Worm (Caenorhabditis elegans) whole organism, L1 larva: Measurements from ENCODE around the gene cpg-1.

Experiments
- C04F5.9 ChIP-seq: sonication (generic microtip); optimal IDR thresholded peaks from 2 replicates; lab custom pipeline; 2016; ENCODE audit warnings: missing genetic modification characterization, missing compliant biosample characterization
- C16A3.4 ChIP-seq: fragments of 150-350 bp; optimal IDR thresholded peaks from 2 replicates; lab custom pipeline; 2014; ENCODE audit warnings: missing biosample characterization, missing genetic modification characterization
- C34B4.2 ChIP-seq: sonication (generic microtip); optimal IDR thresholded peaks from 2 replicates; lab custom pipeline; 2017; ENCODE audit warnings: mild to moderate bottlenecking, missing genetic modification characterization, missing compliant biosample characterization
- F16B12.6 ChIP-seq: fragments of 150-350 bp; optimal IDR thresholded peaks from 2 replicates; lab custom pipeline; 2014; ENCODE audit warnings: missing biosample characterization, missing genetic modification characterization
- alr-1 ChIP-seq: fragments of 200-800 bp; sonication (Bioruptor generic); optimal IDR thresholded peaks from 2 replicates; lab custom pipeline; 2018; ENCODE audit warnings: borderline replicate concordance, mild to moderate bottlenecking, missing genetic modification characterization, missing compliant biosample characterization
- aly-2 ChIP-seq: fragments of 150-350 bp; optimal IDR thresholded peaks from 2 replicates; lab custom pipeline; 2014; ENCODE audit warnings: missing biosample characterization, missing genetic modification characterization
- blmp-1 ChIP-seq: fragments of 150-350 bp; optimal IDR thresholded peaks from 2 replicates; lab custom pipeline; 2014; ENCODE audit warnings: missing biosample characterization, missing genetic modification characterization
- ceh-63 ChIP-seq: fragments of 200-800 bp; sonication (Bioruptor generic); optimal IDR thresholded peaks from 2 replicates; lab custom pipeline; 2018; ENCODE audit warnings: mild to moderate bottlenecking, missing genetic modification characterization, missing compliant biosample characterization
- ceh-8 ChIP-seq: fragments of 200-800 bp; sonication (Bioruptor generic); optimal IDR thresholded peaks from 2 replicates; lab custom pipeline; 2018; ENCODE audit warnings: mild to moderate bottlenecking, missing genetic modification characterization, moderate library complexity, missing compliant biosample characterization
- ceh-82 ChIP-seq, 3 experiments: fragments of 150-350 bp in 1 of 3; sonication (generic microtip) in 2 of 3; optimal IDR thresholded peaks; 2 replicates each; lab custom pipeline; 2014 to 2017; ENCODE audit warnings: missing biosample characterization in 3 of 3, missing genetic modification characterization in 3 of 3
- ceh-88 ChIP-seq: fragments of 200-800 bp; sonication (Bioruptor generic); IDR thresholded peaks from 2 replicates; pipeline ENCODE4 v1.3.6; 2022; ENCODE audit warnings: missing genetic modification characterization, missing compliant biosample characterization
- ces-1 ChIP-seq: fragments of 150-350 bp; optimal IDR thresholded peaks from 2 replicates; lab custom pipeline; 2014; ENCODE audit warnings: missing biosample characterization, missing genetic modification reagents, missing genetic modification characterization
- dpl-1 ChIP-seq, 3 experiments: fragments of 150-350 bp in 2 of 3; sonication (generic microtip) in 1 of 3; optimal IDR thresholded peaks; 2 replicates each; lab custom pipeline; 2014 to 2017; ENCODE audit warnings: missing biosample characterization in 3 of 3, missing genetic modification characterization in 3 of 3, missing genetic modification reagents in 3 of 3
- efl-1 ChIP-seq, 4 experiments: fragments of 150-350 bp; optimal IDR thresholded peaks in 3 of 4; peaks in 1 of 4; 1 replicate in 1 of 4; 2 replicates in 3 of 4; lab custom pipeline; 2014; ENCODE audit warnings: missing biosample characterization in 2 of 4, missing genetic modification characterization in 2 of 4, missing genetic modification reagents in 2 of 4
- egl-13 ChIP-seq: sonication (generic microtip); optimal IDR thresholded peaks from 2 replicates; lab custom pipeline; 2016; ENCODE audit warnings: missing genotype, missing genetic modification reagents, missing genetic modification characterization, missing compliant biosample characterization
- egl-27 ChIP-seq, 2 experiments: fragments of 150-350 bp in 1 of 2; sonication (generic microtip); optimal IDR thresholded peaks; 3 replicates each; lab custom pipeline; 2017 to 2018; ENCODE audit warnings: missing biosample characterization in 2 of 2, missing genetic modification characterization in 2 of 2, missing genetic modification reagents in 2 of 2
- elt-2 ChIP-seq: sonication (generic microtip); optimal IDR thresholded peaks from 2 replicates; lab custom pipeline; 2016; ENCODE audit warnings: missing genetic modification characterization, mild to moderate bottlenecking, inconsistent platforms, missing compliant biosample characterization, missing genetic modification reagents
- elt-3 ChIP-seq, 6 experiments: fragments of 150-350 bp in 1 of 6; sonication (generic microtip); optimal IDR thresholded peaks; 2 replicates each; lab custom pipeline; 2017 to 2018; ENCODE audit warnings: missing biosample characterization in 6 of 6, missing genetic modification characterization in 6 of 6, inconsistent platforms in 1 of 6
- fkh-10 ChIP-seq: sonication (generic microtip); optimal IDR thresholded peaks from 2 replicates; lab custom pipeline; 2017; ENCODE audit warnings: missing biosample characterization, missing genetic modification reagents, missing genetic modification characterization
- fkh-8 ChIP-seq: sonication (generic microtip); optimal IDR thresholded peaks from 2 replicates; lab custom pipeline; 2016; ENCODE audit warnings: mild to moderate bottlenecking, missing genetic modification characterization, missing compliant biosample characterization
- fos-1 ChIP-seq: fragments of 150-350 bp; optimal IDR thresholded peaks from 2 replicates; lab custom pipeline; 2014; ENCODE audit warnings: missing biosample characterization, missing genetic modification characterization
- grh-1 ChIP-seq: fragments of 200-800 bp; sonication (Bioruptor generic); IDR thresholded peaks from 2 replicates; pipeline ENCODE4 v1.3.6; 2022; ENCODE audit warnings: missing genetic modification reagents, missing genetic modification characterization, missing compliant biosample characterization
- hlh-17 ChIP-seq: fragments of 200-800 bp; sonication (Bioruptor generic); optimal IDR thresholded peaks from 2 replicates; lab custom pipeline; 2018; ENCODE audit warnings: missing genetic modification characterization, mild to moderate bottlenecking, missing compliant biosample characterization, moderate library complexity, borderline replicate concordance
- hlh-4 ChIP-seq: sonication (generic microtip); optimal IDR thresholded peaks from 2 replicates; lab custom pipeline; 2016; ENCODE audit warnings: mild to moderate bottlenecking, missing genetic modification characterization, missing compliant biosample characterization
- irx-1 ChIP-seq: sonication (generic microtip); optimal IDR thresholded peaks from 2 replicates; lab custom pipeline; 2016; ENCODE audit warnings: missing genetic modification characterization, missing compliant biosample characterization
- isw-1 ChIP-seq: fragments of 200-800 bp; sonication (Bioruptor generic); IDR thresholded peaks from 2 replicates; pipeline ENCODE4 v1.3.6; 2022; ENCODE audit warnings: missing genetic modification characterization, missing compliant biosample characterization
- jun-1 ChIP-seq: fragments of 150-350 bp; optimal IDR thresholded peaks from 2 replicates; lab custom pipeline; 2014; ENCODE audit warnings: missing biosample characterization, missing genetic modification reagents, missing genetic modification characterization
- lin-14 ChIP-seq: fragments of 200-800 bp; sonication (Bioruptor generic); optimal IDR thresholded peaks from 2 replicates; lab custom pipeline; 2018; ENCODE audit warnings: mild to moderate bottlenecking, missing genetic modification characterization, moderate library complexity, missing compliant biosample characterization
- lin-39 ChIP-seq: fragments of 150-350 bp; optimal IDR thresholded peaks from 2 replicates; lab custom pipeline; 2014; ENCODE audit warnings: missing biosample characterization, missing genetic modification reagents, missing genetic modification characterization
- lir-3 ChIP-seq: sonication (generic microtip); optimal IDR thresholded peaks from 2 replicates; lab custom pipeline; 2016; ENCODE audit warnings: mild to moderate bottlenecking, missing genetic modification characterization, moderate library complexity, missing compliant biosample characterization; ENCODE audit not compliant: poor library complexity
- lsy-2 ChIP-seq, 2 experiments: fragments of 150-350 bp; optimal IDR thresholded peaks; 2 replicates each; lab custom pipeline; 2014; ENCODE audit warnings: missing biosample characterization in 2 of 2, missing genetic modification characterization in 2 of 2
- mab-9 ChIP-seq: fragments of 200-800 bp; sonication (Bioruptor generic); IDR thresholded peaks from 2 replicates; pipeline ENCODE4 v1.3.6; 2022; ENCODE audit warnings: missing genetic modification reagents, missing genetic modification characterization, missing compliant biosample characterization
- nhr-11 ChIP-seq: fragments of 150-350 bp; optimal IDR thresholded peaks from 2 replicates; lab custom pipeline; 2014; ENCODE audit warnings: missing biosample characterization, missing genetic modification characterization
- nhr-12 ChIP-seq: sonication (generic microtip); optimal IDR thresholded peaks from 2 replicates; lab custom pipeline; 2017; ENCODE audit warnings: missing biosample characterization, missing genetic modification characterization
- nhr-19 ChIP-seq: fragments of 200-800 bp; sonication (Bioruptor generic); conservative IDR thresholded peaks from 2 replicates; pipeline ENCODE4 v1.3.6; 2022; ENCODE audit warnings: missing genetic modification characterization, missing compliant biosample characterization
- nhr-20 ChIP-seq: sonication (generic microtip); optimal IDR thresholded peaks from 2 replicates; lab custom pipeline; 2016; ENCODE audit warnings: mild to moderate bottlenecking, missing genetic modification characterization, missing compliant biosample characterization
- nhr-237 ChIP-seq: fragments of 150-350 bp; optimal IDR thresholded peaks from 2 replicates; lab custom pipeline; 2014; ENCODE audit warnings: missing biosample characterization, missing genetic modification characterization
- nhr-28 ChIP-seq: fragments of 150-350 bp; optimal IDR thresholded peaks from 2 replicates; lab custom pipeline; 2014; ENCODE audit warnings: missing biosample characterization, missing genetic modification characterization
- nhr-47 ChIP-seq: sonication (generic microtip); optimal IDR thresholded peaks from 2 replicates; lab custom pipeline; 2016; ENCODE audit warnings: mild to moderate bottlenecking, missing genetic modification characterization, moderate library complexity, missing compliant biosample characterization
- nhr-71 ChIP-seq: sonication (generic microtip); optimal IDR thresholded peaks from 2 replicates; lab custom pipeline; 2016; ENCODE audit warnings: mild to moderate bottlenecking, missing genetic modification characterization, moderate library complexity, missing compliant biosample characterization
- nhr-76 ChIP-seq: sonication (generic microtip); optimal IDR thresholded peaks from 2 replicates; lab custom pipeline; 2017; ENCODE audit warnings: missing biosample characterization, missing genetic modification characterization
- nhr-84 ChIP-seq: sonication (generic microtip); optimal IDR thresholded peaks from 2 replicates; lab custom pipeline; 2017; ENCODE audit warnings: missing biosample characterization, missing genetic modification characterization
- pqm-1 ChIP-seq: sonication (generic microtip); optimal IDR thresholded peaks from 3 replicates; lab custom pipeline; 2017; ENCODE audit warnings: missing biosample characterization, missing genetic modification characterization
- snpc-4 ChIP-seq: fragments of 150-350 bp; optimal IDR thresholded peaks from 2 replicates; lab custom pipeline; 2014; ENCODE audit warnings: missing biosample characterization, missing genetic modification characterization
- sox-4 ChIP-seq: sonication (generic microtip); optimal IDR thresholded peaks from 2 replicates; lab custom pipeline; 2016; ENCODE audit warnings: missing genetic modification characterization, missing compliant biosample characterization
- swsn-7 ChIP-seq: sonication (generic microtip); optimal IDR thresholded peaks from 2 replicates; lab custom pipeline; 2016; ENCODE audit warnings: missing genetic modification characterization, missing compliant biosample characterization
- tbx-2 ChIP-seq: sonication (generic microtip); optimal IDR thresholded peaks from 2 replicates; lab custom pipeline; 2016; ENCODE audit warnings: missing genetic modification characterization, missing compliant biosample characterization
- unc-86 ChIP-seq: sonication (generic microtip); optimal IDR thresholded peaks from 2 replicates; lab custom pipeline; 2016; ENCODE audit warnings: missing genetic modification characterization, missing compliant biosample characterization
- unc-98 ChIP-seq: fragments of 200-800 bp; sonication (Bioruptor generic); IDR thresholded peaks from 2 replicates; pipeline ENCODE4 v1.3.6; 2022; ENCODE audit warnings: missing genetic modification characterization, missing compliant biosample characterization
- xbp-1 ChIP-seq: sonication (generic microtip); optimal IDR thresholded peaks from 2 replicates; lab custom pipeline; 2016; ENCODE audit warnings: missing genetic modification characterization, missing compliant biosample characterization
- zip-4 ChIP-seq: fragments of 200-800 bp; sonication (Bioruptor generic); optimal IDR thresholded peaks from 2 replicates; lab custom pipeline; 2018; ENCODE audit warnings: mild to moderate bottlenecking, missing genetic modification characterization, moderate library complexity, missing compliant biosample characterization

The cpg-1 gene

ce11 chrIII:4475428-4475968 is 13.7 kb upstream of the cpg-1 start, which contains the start of gene rps-1 (continued):
- TF ChIP-seq elt-3 (tag; optimal IDR thresholded peaks at IDR 0.05; lab: Kevin White, UChicago) (peak; percentile 93 to 99 (median 98)), lin-14 (GFP tag; lab: Kevin White, UChicago) (peak; percentile 99), nhr-47 (tag; lab: Kevin White, UChicago) (peak; percentile 99), unc-98 (peak; percentile 92), isw-1 (peak; percentile 99), ces-1 (GFP tag; lab: Kevin White, UChicago) (peak; percentile 67), nhr-19 (GFP tag; lab: Robert Waterston, UW) (peak; percentile 99), C04F5.9 (tag; lab: Kevin White, UChicago) (peak; percentile 97), lsy-2 (tag; optimal IDR thresholded peaks at IDR 0.05; lab: Kevin White, UChicago) (peak; percentile 100), nhr-28 (tag; lab: Kevin White, UChicago) (peak; percentile 60), fos-1 (tag; lab: Kevin White, UChicago) (peak; percentile 96), nhr-84 (peak; percentile 74), nhr-76 (tag; lab: Kevin White, UChicago) (peak; percentile 68), nhr-20 (tag; lab: Kevin White, UChicago) (peak; percentile 99), alr-1 (no peak), egl-27 (tag; optimal IDR thresholded peaks at IDR 0.05; lab: Kevin White, UChicago) (peak; percentile 77 to 81), snpc-4 (tag; lab: Kevin White, UChicago) (peak; percentile 92), egl-13 (tag; lab: Kevin White, UChicago) (peak; percentile 99), pqm-1 (tag; lab: Kevin White, UChicago) (peak; percentile 50), jun-1 (tag; lab: Kevin White, UChicago) (peak; percentile 98), swsn-7 (tag; lab: Kevin White, UChicago) (peak; percentile 99), irx-1 (tag; lab: Kevin White, UChicago) (peak; percentile 98), lin-39 (tag; lab: Kevin White, UChicago) (peak; percentile 97), grh-1 (peak; percentile 96), C16A3.4 (tag; lab: Kevin White, UChicago) (peak; percentile 99), elt-2 (tag; lab: Kevin White, UChicago) (peak; percentile 93), lir-3 (tag; lab: Kevin White, UChicago) (peak; percentile 94), tbx-2 (tag; lab: Kevin White, UChicago) (peak; percentile 99), efl-1 (optimal IDR thresholded peaks at IDR 0.05; lab: Kevin White, UChicago) (peak; percentile 96 to 97), efl-1 (GFP tag; optimal IDR thresholded peaks at IDR 0.05 in 1 of 2; lab: Kevin White, UChicago) (peak; percentile 91 to 99), zip-4 (peak; percentile 95), fkh-8 (tag; lab: Kevin White, UChicago) (peak; percentile 99), blmp-1 (tag; lab: Kevin White, UChicago) (peak; percentile 87), mab-9 (GFP tag; lab: Robert Waterston, UW) (peak; percentile 98), unc-86 (tag; lab: Kevin White, UChicago) (peak; percentile 99), ceh-88 (peak; percentile 95), aly-2 (tag; lab: Kevin White, UChicago) (peak; percentile 97), hlh-4 (tag; lab: Kevin White, UChicago) (peak; percentile 67), hlh-17 (GFP tag; lab: Kevin White, UChicago) (no peak), ceh-82 (tag; optimal IDR thresholded peaks at IDR 0.05; lab: Kevin White, UChicago) (peak; percentile 99 to 100 (median 99)), sox-4 (tag; lab: Kevin White, UChicago) (peak; percentile 95), nhr-12 (tag; lab: Kevin White, UChicago) (peak; percentile 50), nhr-237 (peak; percentile 91), ceh-8 (peak; percentile 96), nhr-71 (tag; lab: Kevin White, UChicago) (peak; percentile 99), xbp-1 (tag; lab: Kevin White, UChicago) (peak; percentile 99), ceh-63 (peak; percentile 91), F16B12.6 (peak; percentile 82), nhr-11 (tag; lab: Kevin White, UChicago) (peak; percentile 94), dpl-1 (GFP tag; optimal IDR thresholded peaks at IDR 0.05; lab: Kevin White, UChicago) (peak; percentile 93 to 94 (median 93)), fkh-10 (GFP tag; lab: Kevin White, UChicago) (peak; percentile 98), C34B4.2 (tag; lab: Kevin White, UChicago) (peak; percentile 83)
